Fruit fly (Drosophila melanogaster) whole organism, pupa: ENCODE data around the gene vri.

Experiments
- CG10348 ChIP-seq: fragments of 200-800 bp; sonication (Bioruptor generic); IDR thresholded peaks from 2 replicates; pipeline ENCODE4 v1.3.6; 2022; ENCODE audit warnings: missing biosample characterization, missing genetic modification characterization
- CG12605 ChIP-seq: fragments of 200-800 bp; sonication (Bioruptor generic); IDR thresholded peaks from 2 replicates; pipeline ENCODE4 v1.3.6; 2022; ENCODE audit warnings: missing biosample characterization, missing genetic modification characterization
- CG13204 ChIP-seq: fragments of 200-800 bp; sonication (Bioruptor generic); optimal IDR thresholded peaks from 2 replicates; lab custom pipeline; 2018; ENCODE audit warnings: missing biosample characterization, mild to moderate bottlenecking, missing genetic modification characterization, moderate library complexity
- CG14655 ChIP-seq: fragments of 200-800 bp; sonication (Bioruptor generic); optimal IDR thresholded peaks from 3 replicates; lab custom pipeline; 2017; ENCODE audit warnings: mild to moderate bottlenecking, missing biosample characterization, missing genetic modification reagents, missing genetic modification characterization
- CG15710 ChIP-seq: fragments of 200-800 bp; sonication (Bioruptor generic); optimal IDR thresholded peaks from 2 replicates; lab custom pipeline; 2018; ENCODE audit warnings: missing biosample characterization, mild to moderate bottlenecking, missing genetic modification characterization, moderate library complexity
- CG17806 ChIP-seq: fragments of 200-800 bp; sonication (Bioruptor generic); optimal IDR thresholded peaks from 2 replicates; lab custom pipeline; 2018; ENCODE audit warnings: missing biosample characterization, mild to moderate bottlenecking, missing genetic modification characterization, moderate library complexity
- CG32121 ChIP-seq: fragments of 200-800 bp; sonication (Bioruptor generic); IDR thresholded peaks from 2 replicates; pipeline ENCODE4 v1.3.6; 2022; ENCODE audit warnings: missing biosample characterization, missing genetic modification characterization
- CG34367 ChIP-seq: fragments of 200-800 bp; sonication (Bioruptor generic); optimal IDR thresholded peaks from 2 replicates; lab custom pipeline; 2018; ENCODE audit warnings: missing biosample characterization, mild to moderate bottlenecking, missing genetic modification characterization
- CG4496 ChIP-seq: fragments of 200-800 bp; sonication (Bioruptor generic); IDR thresholded peaks from 3 replicates; pipeline ENCODE4 v1.3.6; 2022; ENCODE audit warnings: missing biosample characterization, missing genetic modification characterization
- CG8159 ChIP-seq: fragments of 200-800 bp; sonication (Bioruptor generic); optimal IDR thresholded peaks from 3 replicates; lab custom pipeline; 2018; ENCODE audit warnings: missing biosample characterization, mild to moderate bottlenecking, missing genetic modification characterization, moderate library complexity
- CG8301 ChIP-seq: fragments of 200-800 bp; sonication (Bioruptor generic); optimal IDR thresholded peaks from 2 replicates; lab custom pipeline; 2018; ENCODE audit warnings: missing biosample characterization, mild to moderate bottlenecking, missing genetic modification characterization
- CG9948 ChIP-seq: fragments of 200-800 bp; sonication (Bioruptor generic); optimal IDR thresholded peaks from 2 replicates; lab custom pipeline; 2018; ENCODE audit warnings: missing biosample characterization, mild to moderate bottlenecking, missing genetic modification characterization, moderate library complexity
- D1 ChIP-seq: fragments of 200-800 bp; sonication (Bioruptor generic); optimal IDR thresholded peaks from 2 replicates; lab custom pipeline; 2018; ENCODE audit warnings: missing biosample characterization, mild to moderate bottlenecking, missing genetic modification characterization, moderate library complexity
- EcR ChIP-seq: fragments of 200-800 bp; sonication (Bioruptor generic); optimal IDR thresholded peaks from 3 replicates; lab custom pipeline; 2019; ENCODE audit warnings: missing biosample characterization, missing genetic modification characterization, mild to moderate bottlenecking, moderate library complexity, missing genetic modification reagents
- Ets98B ChIP-seq: fragments of 200-800 bp; sonication (Bioruptor generic); IDR thresholded peaks from 2 replicates; pipeline ENCODE4 v1.3.6; 2022; ENCODE audit warnings: missing biosample characterization, missing genetic modification characterization
- Pif1A ChIP-seq: fragments of 200-800 bp; sonication (Bioruptor generic); optimal IDR thresholded peaks from 3 replicates; lab custom pipeline; 2016; ENCODE audit warnings: missing biosample characterization, missing genetic modification characterization
- Pif1B ChIP-seq: fragments of 200-800 bp; sonication (Bioruptor generic); optimal IDR thresholded peaks from 3 replicates; lab custom pipeline; 2016; ENCODE audit warnings: missing biosample characterization, missing genetic modification characterization
- Snoo ChIP-seq: fragments of 200-800 bp; sonication (Bioruptor generic); optimal IDR thresholded peaks from 3 replicates; lab custom pipeline; 2017; ENCODE audit warnings: missing biosample characterization, mild to moderate bottlenecking, missing genetic modification characterization, inconsistent platforms
- fd96Ca ChIP-seq: fragments of 200-800 bp; sonication (Bioruptor generic); IDR thresholded peaks from 3 replicates; pipeline ENCODE4 v1.3.6; 2022; ENCODE audit warnings: missing biosample characterization, missing genetic modification characterization
- gl ChIP-seq: fragments of 200-800 bp; sonication (Bioruptor generic); optimal IDR thresholded peaks from 2 replicates; lab custom pipeline; 2018; ENCODE audit warnings: missing biosample characterization, mild to moderate bottlenecking, missing genetic modification characterization
- rn ChIP-seq: fragments of 200-800 bp; sonication (Bioruptor generic); IDR thresholded peaks from 2 replicates; pipeline ENCODE4 v1.3.6; 2022; ENCODE audit warnings: missing biosample characterization, missing genetic modification characterization

Gene vri

dm6 chr2L:5288721-5289120 is at the start of gene vri:
Gene vri (plus strand): TSS chr2L:5288944.
- TF ChIP-seq CG12605 (GFP tag; lab: Robert Waterston, UW) (no peak), CG34367 (tag; lab: Kevin White, UChicago) (no peak), EcR (GFP tag; lab: Kevin White, UChicago) (no peak), CG4496 (GFP tag; lab: Robert Waterston, UW) (no peak), CG8301 (no peak), CG15710 (no peak), CG17806 (no peak), CG13204 (GFP tag; lab: Kevin White, UChicago) (no peak), Pif1A (GFP tag; lab: Kevin White, UChicago) (no peak), Ets98B (GFP tag; lab: Robert Waterston, UW) (no peak)

DNA sequence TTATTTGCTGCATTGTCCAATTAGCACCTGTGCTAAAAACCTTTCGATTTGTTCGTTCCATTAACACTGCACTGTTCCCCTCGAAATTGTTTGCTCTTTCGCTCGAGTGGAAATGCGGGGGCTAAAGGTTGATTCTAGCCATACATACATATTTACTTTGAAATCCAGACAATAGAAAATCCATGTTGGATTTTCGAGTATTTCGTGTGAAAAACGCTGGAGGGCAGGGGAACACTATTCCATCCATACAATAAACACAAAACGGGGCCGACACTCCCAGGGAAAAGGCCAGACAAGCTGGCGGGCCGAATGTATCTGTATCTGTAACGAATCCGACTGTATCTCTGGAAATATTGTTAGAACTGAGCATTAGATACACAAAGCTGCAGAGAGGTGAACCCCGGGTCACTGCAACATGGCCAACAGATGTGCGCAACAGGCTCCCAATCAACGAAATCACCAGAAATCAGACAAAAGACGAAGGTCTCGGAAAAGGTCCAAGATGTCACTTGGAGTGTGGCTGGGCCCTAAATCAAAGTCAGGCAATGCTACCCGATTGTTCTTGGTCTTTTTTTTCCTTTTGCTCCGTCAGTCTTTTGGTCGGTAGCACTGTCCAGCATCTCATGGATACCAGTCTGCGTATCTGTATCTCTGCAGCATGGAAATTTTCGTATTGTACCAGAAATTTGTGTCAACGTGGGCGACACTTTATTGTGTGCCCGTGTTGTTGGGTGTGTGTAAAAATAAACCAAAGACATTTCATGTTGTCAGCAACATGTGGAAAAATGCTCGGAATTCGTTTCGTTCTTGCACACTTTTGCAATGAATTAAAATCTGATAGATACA is 49.1 kb upstream of the vri start:
- TF ChIP-seq CG15710 (no peak), Pif1A (GFP tag; lab: Kevin White, UChicago) (no peak), fd96Ca (GFP tag; lab: Robert Waterston, UW) (no peak), CG13204 (GFP tag; lab: Kevin White, UChicago) (no peak), CG32121 (GFP tag; lab: Robert Waterston, UW) (no peak), CG8301 (no peak), CG8159 (no peak), Pif1B (no peak), CG10348 (no peak), CG9948 (tag; lab: Kevin White, UChicago) (no peak), rn (GFP tag; lab: Robert Waterston, UW) (no peak)

DNA sequence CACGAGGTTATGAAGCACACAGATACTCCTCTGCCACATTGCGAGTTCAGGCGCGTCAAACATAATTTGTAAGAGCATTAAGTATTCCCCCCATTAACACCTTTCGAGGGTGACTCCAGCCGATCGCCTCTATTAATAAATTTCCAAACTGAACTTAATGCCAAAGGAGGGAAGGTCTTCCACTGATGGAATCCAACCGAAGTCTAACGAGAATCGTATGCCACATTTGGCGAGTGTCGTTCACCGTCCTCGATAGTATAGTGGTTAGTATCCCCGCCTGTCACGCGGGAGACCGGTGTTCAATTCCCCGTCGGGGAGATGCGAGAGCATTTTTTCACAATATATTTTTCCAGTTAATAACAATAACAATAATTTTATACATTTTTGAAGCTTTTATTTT is 48.2 kb upstream of the vri start:
- TF ChIP-seq CG8301 (no peak), Ets98B (GFP tag; lab: Robert Waterston, UW) (no peak), CG14655 (no peak)

- TF ChIP-seq Ets98B (GFP tag; lab: Robert Waterston, UW) (peak; percentile 16; the same call in 1 of the 2 replicates), CG32121 (GFP tag; lab: Robert Waterston, UW) (0 out of 2 replicates have a peak, but pooled peaks have one; percentile 37), Pif1A (GFP tag; lab: Kevin White, UChicago) (no peak), CG4496 (GFP tag; lab: Robert Waterston, UW) (peak; percentile 31; the same call in 1 of the 3 replicates)
These were observed 46.4 kb upstream of the vri start for dm6 chr2L:5242194-5242914.

- TF ChIP-seq D1 (tag; lab: Kevin White, UChicago) (no peak), CG8301 (no peak), Pif1B (no peak), CG10348 (no peak), fd96Ca (GFP tag; lab: Robert Waterston, UW) (no peak), Snoo (tag; lab: Kevin White, UChicago) (no peak), CG13204 (GFP tag; lab: Kevin White, UChicago) (no peak), CG14655 (peak; percentile 47), Ets98B (GFP tag; lab: Robert Waterston, UW) (no peak), CG8159 (peak; percentile 29), gl (tag; lab: Kevin White, UChicago) (no peak), CG17806 (peak; percentile 26), EcR (GFP tag; lab: Kevin White, UChicago) (peak; percentile 6), CG15710 (peak; percentile 10), Pif1A (GFP tag; lab: Kevin White, UChicago) (peak; percentile 43), CG32121 (GFP tag; lab: Robert Waterston, UW) (no peak), rn (GFP tag; lab: Robert Waterston, UW) (no peak), CG34367 (tag; lab: Kevin White, UChicago) (no peak), CG12605 (GFP tag; lab: Robert Waterston, UW) (no peak), CG4496 (GFP tag; lab: Robert Waterston, UW) (0 out of 3 replicates have a peak, but pooled peaks have one; percentile 21), CG9948 (tag; lab: Kevin White, UChicago) (peak; percentile 18)
- TF ChIP-seq, all 21 proteins: peak for 8
These were observed 43.3 kb upstream of the vri start for dm6 chr2L:5245363-5245892.

dm6 chr2L:5247384-5247783 is 41.4 kb upstream of the vri start:
- TF ChIP-seq D1 (tag; lab: Kevin White, UChicago) (no peak), CG13204 (GFP tag; lab: Kevin White, UChicago) (no peak), CG8159 (no peak), Pif1B (no peak), CG12605 (GFP tag; lab: Robert Waterston, UW) (no peak), CG34367 (tag; lab: Kevin White, UChicago) (no peak), CG15710 (no peak), CG8301 (no peak), CG14655 (no peak), CG9948 (tag; lab: Kevin White, UChicago) (no peak), Snoo (tag; lab: Kevin White, UChicago) (no peak), CG17806 (no peak), EcR (GFP tag; lab: Kevin White, UChicago) (no peak)
